Worm (Caenorhabditis elegans): Measurements from ENCODE around the gene C18B2.3.

C18B2.3 gene

DNA sequence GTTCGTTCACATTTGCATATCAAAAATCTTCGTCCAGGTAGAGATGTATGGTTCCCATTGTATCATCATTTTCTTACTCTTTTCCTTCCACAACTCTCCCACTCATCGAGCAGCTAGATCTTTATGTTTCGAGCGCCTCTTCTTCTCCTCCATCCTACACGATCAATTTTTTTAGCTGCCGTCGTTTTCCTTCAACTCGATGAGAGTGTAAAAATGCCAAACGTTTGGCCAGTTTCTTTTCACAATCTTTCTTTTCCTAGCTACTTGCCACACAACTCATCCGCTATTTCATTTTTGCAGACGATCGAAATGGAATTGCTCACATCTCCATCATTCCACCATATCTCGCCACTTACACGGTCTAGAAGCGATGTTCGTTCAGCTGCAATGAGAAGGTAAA, at the start of gene C18B2.3:
Gene C18B2.3 (plus strand): TSS at position 301 of the 400 bp plus-strand sequence.
- peak; percentile 18 for TF ChIP-seq hlh-1 (tag; optimal IDR thresholded peaks at IDR 0.05)
- TF ChIP-seq bed-3 (GFP tag; optimal IDR thresholded peaks at IDR 0.05), result no peak

DNA sequence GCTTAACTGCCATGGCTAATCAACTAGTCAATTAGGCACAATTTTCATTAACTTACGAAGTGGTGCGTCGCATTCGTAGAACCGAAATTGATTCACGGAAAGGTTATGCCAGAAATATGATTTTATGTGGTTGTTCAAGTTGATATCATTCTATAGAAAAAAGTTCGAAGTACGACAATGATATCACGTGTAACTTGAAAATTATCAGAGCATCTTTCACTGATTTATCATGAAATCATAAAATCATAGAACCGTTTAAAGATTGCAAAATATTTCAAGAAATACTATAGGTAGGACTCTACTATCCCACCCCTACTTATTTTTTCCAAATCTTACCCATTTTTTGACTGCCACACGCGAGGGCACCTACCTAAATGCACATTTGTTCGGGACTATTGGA, 48.7 kb upstream of the C18B2.3 start:
- TF ChIP-seq drap-1 (GFP tag; optimal IDR thresholded peaks at IDR 0.05) (no peak), flh-1 (GFP tag; optimal IDR thresholded peaks at IDR 0.05) (no peak), ham-2 (GFP tag; optimal IDR thresholded peaks at IDR 0.05) (no peak), ces-1 (GFP tag; optimal IDR thresholded peaks at IDR 0.05) (no peak), ceh-83 (GFP tag; optimal IDR thresholded peaks at IDR 0.05) (no peak), sem-2 (GFP tag; optimal IDR thresholded peaks at IDR 0.05) (no peak), nhr-76 (tag; optimal IDR thresholded peaks at IDR 0.05) (no peak)

DNA sequence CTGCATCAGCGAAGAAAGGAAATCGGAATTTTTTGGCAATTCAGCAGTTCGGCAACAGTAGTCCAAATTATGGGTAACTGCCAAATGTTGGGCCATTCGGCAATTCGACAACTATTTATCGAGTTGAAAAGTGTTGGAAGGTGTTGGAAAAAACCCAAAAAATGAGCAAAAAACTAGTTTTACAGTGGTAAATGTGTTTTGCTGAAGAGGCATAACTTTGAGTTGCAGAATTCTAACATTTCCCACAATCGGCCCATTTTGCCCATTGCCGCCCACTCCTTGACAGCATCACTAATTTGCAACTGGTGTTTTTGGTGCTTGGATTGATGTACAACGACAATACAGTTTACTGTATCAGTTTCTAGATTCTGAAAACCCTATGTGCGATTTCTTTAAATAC, 47.9 kb upstream of the C18B2.3 start:
- TF ChIP-seq lin-13 (tag; optimal IDR thresholded peaks at IDR 0.05), result no peak
- TF ChIP-seq ces-1 (GFP tag; optimal IDR thresholded peaks at IDR 0.05), result no peak
- no peak for TF ChIP-seq tbx-8 (GFP tag; optimal IDR thresholded peaks at IDR 0.05)
- no peak for TF ChIP-seq sptf-1 (tag; optimal IDR thresholded peaks at IDR 0.05)
- no peak for TF ChIP-seq elt-3 (tag; optimal IDR thresholded peaks at IDR 0.05)
- no peak for TF ChIP-seq mep-1 (tag; optimal IDR thresholded peaks at IDR 0.05)
- no peak for TF ChIP-seq nhr-2 (tag; optimal IDR thresholded peaks at IDR 0.05)
- no peak for TF ChIP-seq snpc-4 (tag; optimal IDR thresholded peaks at IDR 0.05)
- TF ChIP-seq mab-5 (tag; optimal IDR thresholded peaks at IDR 0.05), result no peak
- no peak for TF ChIP-seq zip-8 (tag; optimal IDR thresholded peaks at IDR 0.05)

DNA sequence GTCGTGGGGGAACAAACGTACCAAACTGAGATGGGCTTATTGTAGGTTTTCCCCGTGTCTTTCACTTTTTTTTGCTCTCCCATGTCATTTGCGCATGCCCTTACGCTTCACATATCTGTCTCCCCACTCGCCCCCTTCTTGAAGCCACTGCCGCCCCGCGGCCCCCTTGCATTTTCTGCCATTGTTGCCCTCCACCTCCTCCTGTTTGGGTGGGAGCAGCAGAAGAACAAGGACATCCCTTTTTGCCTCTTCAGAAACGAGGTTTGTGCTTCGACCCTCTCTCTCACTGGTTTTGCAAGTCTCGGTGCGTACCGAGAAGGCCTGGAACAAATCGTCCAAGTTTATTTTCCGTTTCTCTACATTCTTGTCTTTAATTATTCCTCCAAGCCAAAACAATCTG, 47.5 kb upstream of the C18B2.3 start:
- TF ChIP-seq unc-62 (GFP tag; optimal IDR thresholded peaks at IDR 0.05), result no peak
- TF ChIP-seq lsy-2 (tag; optimal IDR thresholded peaks at IDR 0.05), result no peak
- TF ChIP-seq hlh-1 (tag; optimal IDR thresholded peaks at IDR 0.05), result no peak
- TF ChIP-seq flh-1 (GFP tag; optimal IDR thresholded peaks at IDR 0.05), result no peak
- no peak for TF ChIP-seq unc-120 (tag; optimal IDR thresholded peaks at IDR 0.05; ENCODE audit: poor library complexity, severe bottlenecking)
- no peak for TF ChIP-seq mls-2 (tag; optimal IDR thresholded peaks at IDR 0.05)
- TF ChIP-seq ceh-43 (GFP tag; optimal IDR thresholded peaks at IDR 0.05), result no peak
- no peak for TF ChIP-seq mep-1 (tag; optimal IDR thresholded peaks at IDR 0.05)
- TF ChIP-seq snpc-4 (tag; optimal IDR thresholded peaks at IDR 0.05), result no peak
- no peak for TF ChIP-seq cnd-1 (tag; optimal IDR thresholded peaks at IDR 0.05)
- TF ChIP-seq nhr-237 (tag; optimal IDR thresholded peaks at IDR 0.05), result no peak
- no peak for TF ChIP-seq tbx-8 (GFP tag; optimal IDR thresholded peaks at IDR 0.05)
- TF ChIP-seq ces-1 (GFP tag; optimal IDR thresholded peaks at IDR 0.05), result no peak
- no peak for TF ChIP-seq unc-39 (tag; optimal IDR thresholded peaks at IDR 0.05)

DNA sequence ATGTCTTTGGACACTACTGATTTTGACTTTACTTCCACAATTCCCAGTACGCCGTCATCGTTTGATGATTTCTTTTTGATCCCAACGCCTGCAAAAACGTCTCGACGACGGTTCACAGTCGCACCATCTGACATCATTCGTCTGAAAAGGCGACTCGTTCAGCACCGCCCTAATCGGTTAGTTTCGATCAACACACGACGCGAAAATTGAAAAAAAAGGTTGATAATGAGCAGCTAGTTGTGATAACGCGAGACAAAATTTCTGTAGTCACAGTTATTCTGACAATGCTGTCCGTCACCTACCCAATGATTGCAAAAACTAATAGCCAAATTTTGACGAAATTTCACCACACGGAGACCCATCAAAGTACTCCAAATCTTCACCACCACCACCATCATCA, 45.7 kb upstream of the C18B2.3 start:
- TF ChIP-seq lin-32 (GFP tag; optimal IDR thresholded peaks at IDR 0.05), result no peak
- TF ChIP-seq hlh-1 (tag; optimal IDR thresholded peaks at IDR 0.05), result no peak
- TF ChIP-seq ztf-11 (tag; optimal IDR thresholded peaks at IDR 0.05), result no peak
- no peak for TF ChIP-seq ceh-43 (GFP tag; optimal IDR thresholded peaks at IDR 0.05)
- TF ChIP-seq lin-13 (tag; optimal IDR thresholded peaks at IDR 0.05), result no peak
- TF ChIP-seq pha-4 (tag; optimal IDR thresholded peaks at IDR 0.05), result no peak
- no peak for TF ChIP-seq mep-1 (tag; optimal IDR thresholded peaks at IDR 0.05)

DNA sequence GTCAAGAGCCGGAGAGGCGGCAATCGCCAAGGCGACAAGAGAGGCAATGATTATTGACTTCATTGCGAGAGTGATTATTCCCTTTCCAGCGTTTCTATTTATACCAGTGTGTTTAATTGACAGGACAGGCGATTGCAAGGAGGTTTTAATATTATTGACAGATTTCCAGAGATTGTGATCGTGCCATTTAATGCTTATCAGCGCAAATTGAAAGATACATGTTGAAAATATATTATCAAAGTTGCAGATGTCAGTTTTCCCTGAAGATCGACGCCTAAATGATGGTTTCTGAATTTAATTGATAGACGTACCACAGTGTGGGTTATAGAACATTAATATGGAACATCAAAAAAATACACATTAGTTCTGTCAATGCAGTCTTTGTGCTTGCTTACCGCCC, 37.7 kb upstream of the C18B2.3 start, which contains the start of gene vit-4:
Gene vit-4 (minus strand): TSS at position 63 of the 400 bp plus-strand sequence.
- TF ChIP-seq flh-1 (GFP tag; optimal IDR thresholded peaks at IDR 0.05) (no peak), ham-2 (GFP tag; optimal IDR thresholded peaks at IDR 0.05) (no peak), pha-4 (tag; optimal IDR thresholded peaks at IDR 0.05) (no peak), cnd-1 (tag; optimal IDR thresholded peaks at IDR 0.05) (no peak), elt-1 (tag; optimal IDR thresholded peaks at IDR 0.05; ENCODE audit: borderline replicate concordance, insufficient read depth) (no peak), zip-8 (tag; optimal IDR thresholded peaks at IDR 0.05) (no peak), nhr-237 (tag; optimal IDR thresholded peaks at IDR 0.05) (no peak), nhr-12 (tag; optimal IDR thresholded peaks at IDR 0.05) (no peak)
